Worm (Caenorhabditis elegans) whole organism, L4 larva: Measurements from ENCODE around the gene F53H2.3.

Source experiments
- F10B5.3 ChIP-seq: sonication (generic microtip); optimal IDR thresholded peaks from 2 replicates; lab custom pipeline; 2016; ENCODE audit warnings: mild to moderate bottlenecking, missing genetic modification characterization, missing compliant biosample characterization
- aha-1 ChIP-seq: fragments of 150-350 bp; peaks from one replicate; lab custom pipeline; 2014; ENCODE audit warnings: missing biosample characterization, missing genetic modification characterization
- arid-1 ChIP-seq: fragments of 200-800 bp; sonication (Bioruptor generic); conservative IDR thresholded peaks from 2 replicates; pipeline ENCODE4 v1.3.6; 2022; ENCODE audit warnings: missing genetic modification reagents, missing genetic modification characterization, missing compliant biosample characterization
- ceh-20 ChIP-seq: fragments of 200-800 bp; sonication (Bioruptor generic); IDR thresholded peaks from 2 replicates; pipeline ENCODE4 v1.3.6; 2022; ENCODE audit warnings: missing genetic modification reagents, missing genetic modification characterization, missing compliant biosample characterization
- ceh-44 ChIP-seq: fragments of 200-800 bp; sonication (Bioruptor generic); IDR thresholded peaks from 2 replicates; pipeline ENCODE4 v1.3.6; 2022; ENCODE audit warnings: missing genetic modification reagents, missing genetic modification characterization, missing compliant biosample characterization
- ceh-62 ChIP-seq: sonication (generic microtip); optimal IDR thresholded peaks from 2 replicates; lab custom pipeline; 2017; ENCODE audit warnings: missing biosample characterization, missing genetic modification characterization
- cey-2 ChIP-seq: sonication (generic microtip); optimal IDR thresholded peaks from 3 replicates; lab custom pipeline; 2017; ENCODE audit warnings: missing genetic modification characterization, mild to moderate bottlenecking, missing compliant biosample characterization, antibody characterized with exemption, borderline replicate concordance; ENCODE audit not compliant: insufficient read depth
- daf-19 ChIP-seq: fragments of 200-800 bp; sonication (Bioruptor generic); conservative IDR thresholded peaks from 2 replicates; pipeline ENCODE4 v1.3.6; 2022; ENCODE audit warnings: missing genetic modification characterization, missing compliant biosample characterization
- dmd-6 ChIP-seq: fragments of 200-800 bp; sonication (Bioruptor generic); IDR thresholded peaks from 2 replicates; pipeline ENCODE4 v1.3.6; 2022; ENCODE audit warnings: missing genetic modification reagents, missing genetic modification characterization, missing compliant biosample characterization
- fkh-10 ChIP-seq: fragments of 150-350 bp; optimal IDR thresholded peaks from 2 replicates; lab custom pipeline; 2014; ENCODE audit warnings: missing biosample characterization, missing genetic modification reagents, missing genetic modification characterization
- fos-1 ChIP-seq: fragments of 150-350 bp; optimal IDR thresholded peaks from 2 replicates; lab custom pipeline; 2014; ENCODE audit warnings: missing biosample characterization, missing genetic modification characterization
- hlh-30 ChIP-seq: sonication (generic microtip); optimal IDR thresholded peaks from 2 replicates; lab custom pipeline; 2017; ENCODE audit warnings: antibody characterized with exemption, mild to moderate bottlenecking, missing genetic modification characterization, missing compliant biosample characterization; ENCODE audit not compliant: insufficient read depth
- lin-15B ChIP-seq: fragments of 150-350 bp; sonication (generic microtip); optimal IDR thresholded peaks from 3 replicates; lab custom pipeline; 2014; ENCODE audit warnings: missing biosample characterization, missing genetic modification characterization
- madf-5 ChIP-seq, 2 experiments: fragments of 200-800 bp; sonication (Bioruptor generic); IDR thresholded peaks; 2 replicates each; pipeline ENCODE4 v1.3.6; 2022; ENCODE audit warnings: missing compliant biosample characterization in 2 of 2, missing genetic modification characterization in 2 of 2
- mdt-29 ChIP-seq: fragments of 200-800 bp; sonication (Bioruptor generic); IDR thresholded peaks from 2 replicates; pipeline ENCODE4 v1.3.6; 2022; ENCODE audit warnings: missing genetic modification reagents, missing genetic modification characterization, missing compliant biosample characterization
- mes-2 ChIP-seq: sonication (generic microtip); optimal IDR thresholded peaks from 2 replicates; lab custom pipeline; 2016; ENCODE audit warnings: missing genotype, mild to moderate bottlenecking, missing genetic modification characterization, missing compliant biosample characterization; ENCODE audit not compliant: poor library complexity, severe bottlenecking
- mxl-2 ChIP-seq: fragments of 200-800 bp; sonication (Bioruptor generic); conservative IDR thresholded peaks from 2 replicates; pipeline ENCODE4 v1.3.6; 2022; ENCODE audit warnings: missing genetic modification reagents, missing genetic modification characterization, missing compliant biosample characterization
- mxl-3 ChIP-seq: fragments of 200-800 bp; sonication (Bioruptor generic); optimal IDR thresholded peaks from 2 replicates; lab custom pipeline; 2018; ENCODE audit warnings: mild to moderate bottlenecking, missing genetic modification characterization, missing compliant biosample characterization
- nhr-11 ChIP-seq: fragments of 150-350 bp; optimal IDR thresholded peaks from 2 replicates; lab custom pipeline; 2014; ENCODE audit warnings: missing biosample characterization, missing genetic modification characterization
- nhr-28 ChIP-seq: fragments of 150-350 bp; optimal IDR thresholded peaks from 2 replicates; lab custom pipeline; 2014; ENCODE audit warnings: missing biosample characterization, missing genetic modification characterization
- nhr-41 ChIP-seq: fragments of 200-800 bp; sonication (Bioruptor generic); IDR thresholded peaks from 2 replicates; pipeline ENCODE4 v1.3.6; 2022; ENCODE audit warnings: missing genetic modification reagents, missing genetic modification characterization, missing compliant biosample characterization
- nhr-76 ChIP-seq: fragments of 150-350 bp; optimal IDR thresholded peaks from 2 replicates; lab custom pipeline; 2014; ENCODE audit warnings: missing biosample characterization, missing genetic modification characterization
- nhr-77 ChIP-seq: fragments of 150-350 bp; optimal IDR thresholded peaks from 2 replicates; lab custom pipeline; 2014; ENCODE audit warnings: missing biosample characterization, missing genetic modification characterization
- php-3 ChIP-seq: fragments of 200-800 bp; sonication (Bioruptor generic); IDR thresholded peaks from 2 replicates; pipeline ENCODE4 v1.3.6; 2022; ENCODE audit warnings: missing genetic modification reagents, missing genetic modification characterization, missing compliant biosample characterization
- sdz-12 ChIP-seq: fragments of 200-800 bp; sonication (Bioruptor generic); optimal IDR thresholded peaks from 2 replicates; lab custom pipeline; 2018; ENCODE audit warnings: mild to moderate bottlenecking, missing genetic modification characterization, missing compliant biosample characterization
- snpc-4 ChIP-seq: fragments of 150-350 bp; optimal IDR thresholded peaks from 2 replicates; lab custom pipeline; 2014; ENCODE audit warnings: missing biosample characterization, missing genetic modification characterization
- spr-3 ChIP-seq: fragments of 200-800 bp; sonication (Bioruptor generic); optimal IDR thresholded peaks from 2 replicates; lab custom pipeline; 2018; ENCODE audit warnings: mild to moderate bottlenecking, missing genetic modification characterization, missing compliant biosample characterization
- tag-97 ChIP-seq: fragments of 200-800 bp; sonication (Bioruptor generic); IDR thresholded peaks from 2 replicates; pipeline ENCODE4 v1.3.6; 2022; ENCODE audit warnings: missing genetic modification characterization, missing compliant biosample characterization
- vab-7 ChIP-seq: fragments of 200-800 bp; sonication (Bioruptor generic); IDR thresholded peaks from 2 replicates; pipeline ENCODE4 v1.3.6; 2022; ENCODE audit warnings: missing genetic modification reagents, missing genetic modification characterization, missing compliant biosample characterization
- zfp-3 ChIP-seq: fragments of 200-800 bp; sonication (Bioruptor generic); conservative IDR thresholded peaks from 2 replicates; pipeline ENCODE4 v1.3.6; 2022; ENCODE audit warnings: missing genetic modification reagents, missing genetic modification characterization, missing compliant biosample characterization

The F53H2.3 gene

ce11 chrV:20411659-20412058 is at the start of gene F53H2.3:
Gene F53H2.3, minus strand, starts transcription at chrV:20411759.
- TF ChIP-seq cey-2 (no peak), ceh-44 (GFP tag; lab: Robert Waterston, UW) (no peak), nhr-28 (no peak)
- TF ChIP-seq, all 104 proteins: peak for 0

- TF ChIP-seq nhr-41 (GFP tag; lab: Robert Waterston, UW) (no peak), aha-1 (tag; lab: Kevin White, UChicago) (peak; percentile 9)
- TF ChIP-seq, all 104 proteins: peak for 1
These were observed 49.2 kb upstream of the F53H2.3 start, which contains the start of gene B0250.18 for ce11 chrV:20460808-20461207. Gene B0250.18, minus strand, starts transcription at chrV:20460908.

- TF ChIP-seq lin-15B: no peak
- TF ChIP-seq hlh-30 (tag; lab: Kevin White, UChicago): peak; percentile 41
- no peak for TF ChIP-seq vab-7 (GFP tag; lab: Robert Waterston, UW)
- no peak for TF ChIP-seq F10B5.3 (tag; lab: Kevin White, UChicago)
- peak; percentile 97 for TF ChIP-seq aha-1 (tag; lab: Kevin White, UChicago)
- TF ChIP-seq, all 104 proteins: peak for 2
These were observed 45.6 kb upstream of the F53H2.3 start for ce11 chrV:20457155-20457554.

- TF ChIP-seq dmd-6 (GFP tag; lab: Robert Waterston, UW) (no peak), snpc-4 (tag; lab: Kevin White, UChicago) (peak; percentile 84)
- TF ChIP-seq, all 104 proteins: peak for 1
These were observed 44.1 kb upstream of the F53H2.3 start for ce11 chrV:20455637-20456036.

ce11 chrV:20453811-20454210 is 42.3 kb upstream of the F53H2.3 start, which contains the start of gene srd-70:
Gene srd-70, plus strand, starts transcription at chrV:20454111.
- TF ChIP-seq spr-3: no peak
- no peak for TF ChIP-seq nhr-76 (tag; lab: Kevin White, UChicago)
- TF ChIP-seq zfp-3 (GFP tag; lab: Robert Waterston, UW): no peak
- TF ChIP-seq mxl-2 (GFP tag; lab: Robert Waterston, UW): no peak
- TF ChIP-seq ceh-62: no peak
- TF ChIP-seq ceh-20 (GFP tag; lab: Robert Waterston, UW): no peak
- TF ChIP-seq mes-2 (tag; lab: Kevin White, UChicago): no peak
- no peak for TF ChIP-seq madf-5 (GFP tag; IDR thresholded peaks at IDR 0.05; lab: Robert Waterston, UW)
- TF ChIP-seq sdz-12: no peak
- TF ChIP-seq fkh-10 (GFP tag; lab: Kevin White, UChicago): no peak
- no peak for TF ChIP-seq mdt-29 (GFP tag; lab: Robert Waterston, UW)
- no peak for TF ChIP-seq vab-7 (GFP tag; lab: Robert Waterston, UW)
- TF ChIP-seq daf-19 (GFP tag; lab: Robert Waterston, UW): no peak

ce11 chrV:20453084-20453483 is 41.5 kb upstream of the F53H2.3 start, which contains the start of gene F48F5.6:
Gene F48F5.6, minus strand, starts transcription at chrV:20453184.
- TF ChIP-seq spr-3: no peak
- no peak for TF ChIP-seq madf-5 (GFP tag; IDR thresholded peaks at IDR 0.05; lab: Robert Waterston, UW)
- TF ChIP-seq fos-1 (tag; lab: Kevin White, UChicago): no peak
- TF ChIP-seq, all 104 proteins: peak for 0

- no peak for TF ChIP-seq nhr-77 (tag; lab: Kevin White, UChicago)
- peak; percentile 41 for TF ChIP-seq nhr-11 (tag; lab: Kevin White, UChicago)
- no peak for TF ChIP-seq tag-97 (GFP tag; lab: Robert Waterston, UW)
- no peak for TF ChIP-seq arid-1 (GFP tag; lab: Robert Waterston, UW)
- TF ChIP-seq mxl-3 (GFP tag; lab: Kevin White, UChicago): no peak
- TF ChIP-seq php-3 (GFP tag; lab: Robert Waterston, UW): no peak
- TF ChIP-seq mes-2 (tag; lab: Kevin White, UChicago): no peak
These were observed 40.2 kb upstream of the F53H2.3 start for ce11 chrV:20451793-20452192.
